Fruit fly (Drosophila melanogaster): ENCODE measurements around the gene rho-4.

DNA sequence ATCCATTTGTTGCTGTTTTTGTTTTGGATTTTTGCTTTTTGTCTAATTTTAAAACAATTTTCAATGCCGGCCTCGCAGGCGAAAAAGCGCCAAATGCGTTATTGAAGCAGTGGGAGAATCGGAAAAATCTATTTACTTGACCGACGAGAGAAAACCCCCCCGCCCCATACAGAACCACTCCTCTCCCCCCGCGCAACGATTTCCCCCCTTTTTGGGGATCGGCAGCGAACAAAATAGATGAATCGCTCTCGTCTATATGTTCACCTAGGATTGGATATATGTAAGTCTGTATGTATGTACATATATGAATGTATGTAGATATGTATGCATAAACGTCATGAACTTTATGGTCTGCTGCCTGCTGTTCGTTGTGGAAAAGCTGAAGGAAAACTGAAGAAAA is 42.9 kb upstream of the rho-4 start:
- TF ChIP-seq psq (optimal IDR thresholded peaks at IDR 0.05) (no peak), Dll (optimal IDR thresholded peaks at IDR 0.05) (no peak), usp (GFP tag; optimal IDR thresholded peaks at IDR 0.05) (no peak), EcR (GFP tag; optimal IDR thresholded peaks at IDR 0.05) (no peak), CG8478 (optimal IDR thresholded peaks at IDR 0.05) (no peak), pan (optimal IDR thresholded peaks at IDR 0.05) (no peak)

Measured in whole organism.